Fruit fly (Drosophila melanogaster) whole organism, embryonic: ENCODE data around the gene NK7.1.
A peak's percentile ranks its signal among the peaks of the same experiment; 100 is the strongest.

ENCODE experiments used
- CG15011 ChIP-seq: fragments of 200-800 bp; sonication (Bioruptor generic); optimal IDR thresholded peaks from 3 replicates; lab custom pipeline; 2018; ENCODE audit warnings: missing biosample characterization, mild to moderate bottlenecking, missing genetic modification characterization
- CG18262 ChIP-seq: fragments of 200-800 bp; optimal IDR thresholded peaks from 3 replicates; lab custom pipeline; 2019; ENCODE audit warnings: missing biosample characterization, mild to moderate bottlenecking, missing genetic modification characterization, moderate library complexity
- CG4730 ChIP-seq: fragments of 200-800 bp; sonication (Bioruptor generic); IDR thresholded peaks from 2 replicates; pipeline ENCODE4 v1.3.6; 2022; ENCODE audit warnings: missing biosample characterization, missing genetic modification characterization
- CG5953 ChIP-seq: fragments of 200-800 bp; sonication (Bioruptor generic); IDR thresholded peaks from 2 replicates; pipeline ENCODE4 v1.3.6; 2022; ENCODE audit warnings: missing biosample characterization, missing genetic modification characterization
- CG7839 ChIP-seq: fragments of 200-800 bp; sonication (Bioruptor generic); optimal IDR thresholded peaks from 3 replicates; lab custom pipeline; 2018; ENCODE audit warnings: missing biosample characterization, mild to moderate bottlenecking, missing genetic modification characterization, moderate library complexity
- Eip74EF ChIP-seq, 2 experiments: fragments of 200-800 bp in 1 of 2; fragments of >200 bp in 1 of 2; sonication (Bioruptor generic) in 1 of 2; optimal IDR thresholded peaks; 2 replicates each; lab custom pipeline; 2017 to 2019; ENCODE audit warnings: missing biosample characterization in 2 of 2, missing genetic modification characterization in 2 of 2, mild to moderate bottlenecking in 1 of 2, moderate library complexity in 1 of 2
- Myb ChIP-seq: fragments of 200-800 bp; sonication (Bioruptor generic); optimal IDR thresholded peaks from 2 replicates; lab custom pipeline; 2016; ENCODE audit warnings: missing biosample characterization, missing genetic modification characterization
- Oaz ChIP-seq: fragments of 200-800 bp; sonication (Bioruptor generic); IDR thresholded peaks from 2 replicates; pipeline ENCODE4 v1.3.6; 2022; ENCODE audit warnings: missing biosample characterization, missing genetic modification characterization
- Opbp ChIP-seq: fragments of 200-800 bp; sonication (Bioruptor generic); IDR thresholded peaks from 3 replicates; pipeline ENCODE4 v1.3.6; 2022; ENCODE audit warnings: missing biosample characterization, missing genetic modification characterization; ENCODE audit not compliant: partially characterized antibody
- Ssrp ChIP-seq: fragments of 200-800 bp; sonication (Bioruptor generic); optimal IDR thresholded peaks from 2 replicates; lab custom pipeline; 2018; ENCODE audit warnings: missing biosample characterization, mild to moderate bottlenecking, missing genetic modification characterization, moderate library complexity
- amos ChIP-seq: fragments of 200-800 bp; sonication (Bioruptor generic); IDR thresholded peaks from 2 replicates; pipeline ENCODE4 v1.3.6; 2022; ENCODE audit warnings: missing biosample characterization, missing genetic modification characterization; ENCODE audit not compliant: partially characterized antibody
- pb ChIP-seq: fragments of 200-800 bp; sonication (Bioruptor generic); optimal IDR thresholded peaks from 3 replicates; lab custom pipeline; 2016; ENCODE audit warnings: missing biosample characterization, missing genetic modification characterization
- pnt ChIP-seq: fragments of 200-800 bp; sonication (Bioruptor generic); optimal IDR thresholded peaks from 3 replicates; lab custom pipeline; 2016; ENCODE audit warnings: missing biosample characterization, missing genetic modification characterization
- stc ChIP-seq: fragments of 200-800 bp; sonication (Bioruptor generic); IDR thresholded peaks from 2 replicates; pipeline ENCODE4 v1.3.6; 2022; ENCODE audit warnings: missing biosample characterization, missing genetic modification characterization

DNA sequence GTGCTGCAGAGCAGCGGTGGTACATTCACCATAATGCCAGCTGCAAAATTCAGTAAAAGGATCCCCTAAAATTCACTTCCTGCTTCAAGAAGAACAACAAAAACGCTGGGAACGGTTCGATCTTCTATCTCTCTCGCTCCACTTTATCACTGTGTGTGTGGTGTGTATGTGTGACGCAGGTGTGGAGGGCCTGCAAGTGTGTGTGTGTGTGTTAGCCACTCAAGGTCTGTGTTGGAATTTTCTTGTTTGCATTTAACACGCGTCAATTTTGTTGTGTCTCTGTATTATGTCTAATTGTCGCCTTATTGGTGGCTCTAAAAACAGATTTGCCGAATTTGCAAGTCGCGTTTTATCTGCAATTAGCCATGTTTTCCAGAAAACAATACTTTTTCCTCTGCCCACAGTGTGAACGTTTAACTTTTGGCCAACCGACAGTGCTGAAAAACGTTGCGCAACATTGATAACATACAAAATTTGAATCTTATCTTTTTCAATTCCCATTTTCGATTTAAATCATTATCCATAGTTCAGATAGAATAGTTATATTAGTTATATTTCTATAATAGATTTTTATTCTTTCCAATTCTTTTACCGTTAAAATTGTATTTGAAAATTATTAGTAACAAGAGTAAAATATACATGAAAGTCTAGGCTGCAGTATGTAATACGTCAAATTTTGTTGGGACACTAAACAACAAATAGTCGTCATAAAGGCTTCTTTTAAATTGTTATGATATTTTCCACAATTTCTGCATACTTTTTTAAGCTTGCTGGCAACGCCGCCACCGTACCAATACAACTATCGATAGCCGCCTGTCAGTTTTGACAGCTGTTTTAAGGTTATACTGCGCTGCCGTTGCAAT, 46.3 kb downstream of the NK7.1 start, which contains the start of the genes Afti and ATPsynE:
- TF ChIP-seq CG18262 (tag; lab: Kevin White, UChicago) = peak; percentile 69
- TF ChIP-seq Eip74EF (GFP tag; optimal IDR thresholded peaks at IDR 0.05; lab: Kevin White, UChicago) = no peak
- TF ChIP-seq pb (GFP tag; lab: Kevin White, UChicago) = no peak
- peak; percentile 67 for TF ChIP-seq Opbp (GFP tag; lab: Robert Waterston, UW)
- peak; percentile 65 for TF ChIP-seq Myb (GFP tag; lab: Kevin White, UChicago)
- peak; percentile 75 for TF ChIP-seq pnt
- TF ChIP-seq CG7839 (tag; lab: Kevin White, UChicago) = no peak
- TF ChIP-seq CG15011 = no peak
- TF ChIP-seq Oaz (GFP tag; lab: Robert Waterston, UW) = 0 out of 2 replicates have a peak, but pooled peaks have one; percentile 11
- TF ChIP-seq Ssrp (tag; lab: Kevin White, UChicago) = peak; percentile 63
- peak; percentile 76 for TF ChIP-seq amos (GFP tag; lab: Robert Waterston, UW)
- TF ChIP-seq CG4730 (GFP tag; lab: Robert Waterston, UW) = peak; percentile 64
- TF ChIP-seq stc = peak; percentile 59
- TF ChIP-seq CG5953 (GFP tag; lab: Robert Waterston, UW) = no peak
